Fruit fly (Drosophila melanogaster) whole organism, embryonic: ENCODE measurements around the gene AANATL3.

Source experiments
- Blimp-1 ChIP-seq: fragments of 200-800 bp; sonication (Bioruptor generic); optimal IDR thresholded peaks from 3 replicates; lab custom pipeline; 2018; ENCODE audit warnings: missing biosample characterization, missing genetic modification characterization, mild to moderate bottlenecking, moderate library complexity, missing genetic modification reagents
- CG10321 ChIP-seq: fragments of 200-800 bp; sonication (Bioruptor generic); IDR thresholded peaks from 2 replicates; pipeline ENCODE4 v1.3.6; 2022; ENCODE audit warnings: missing biosample characterization, missing genetic modification characterization
- CG13287 ChIP-seq: fragments of 200-800 bp; sonication (Bioruptor generic); IDR thresholded peaks from 2 replicates; pipeline ENCODE4 v1.3.6; 2022; ENCODE audit warnings: missing biosample characterization, missing genetic modification characterization; ENCODE audit not compliant: partially characterized antibody
- CG15073 ChIP-seq: fragments of 200-800 bp; sonication (Bioruptor generic); optimal IDR thresholded peaks from 2 replicates; lab custom pipeline; 2016; ENCODE audit warnings: missing biosample characterization, missing genetic modification characterization
- CG17385 ChIP-seq: fragments of 200-800 bp; sonication (Bioruptor generic); optimal IDR thresholded peaks from 3 replicates; lab custom pipeline; 2018; ENCODE audit warnings: missing biosample characterization, mild to moderate bottlenecking, missing genetic modification characterization
- CG18599 ChIP-seq: fragments of 200-800 bp; sonication (Bioruptor generic); optimal IDR thresholded peaks from 3 replicates; lab custom pipeline; 2017; ENCODE audit warnings: missing biosample characterization, missing genetic modification characterization, mild to moderate bottlenecking, moderate library complexity, missing genetic modification reagents
- CG3407 ChIP-seq: fragments of 200-800 bp; sonication (Bioruptor generic); optimal IDR thresholded peaks from 2 replicates; lab custom pipeline; 2018; ENCODE audit warnings: missing biosample characterization, mild to moderate bottlenecking, missing genetic modification characterization
- CG34376 ChIP-seq: fragments of 200-800 bp; sonication (Bioruptor generic); optimal IDR thresholded peaks from 2 replicates; lab custom pipeline; 2018; ENCODE audit warnings: missing biosample characterization, mild to moderate bottlenecking, missing genetic modification characterization
- CG3726 ChIP-seq: fragments of 200-800 bp; sonication (Bioruptor generic); IDR thresholded peaks from 3 replicates; pipeline ENCODE4, ENCODE4 v1.3.6; 2022; ENCODE audit warnings: missing biosample characterization, missing genetic modification characterization
- CG42726 ChIP-seq: fragments of 200-800 bp; sonication (Bioruptor generic); IDR thresholded peaks from 2 replicates; pipeline ENCODE4 v1.3.6; 2022; ENCODE audit warnings: missing biosample characterization, missing genetic modification characterization; ENCODE audit not compliant: partially characterized antibody
- CG6791 ChIP-seq: fragments of 200-800 bp; sonication (Bioruptor generic); IDR thresholded peaks from 3 replicates; pipeline ENCODE4 v1.3.6; 2022; ENCODE audit warnings: missing biosample characterization, missing genetic modification characterization; ENCODE audit not compliant: partially characterized antibody
- CG7271 ChIP-seq: fragments of 200-800 bp; sonication (Bioruptor generic); optimal IDR thresholded peaks from 2 replicates; lab custom pipeline; 2018; ENCODE audit warnings: missing biosample characterization, mild to moderate bottlenecking, missing genetic modification characterization, moderate library complexity
- CG9215 ChIP-seq: fragments of 200-800 bp; sonication (Bioruptor generic); IDR thresholded peaks from 2 replicates; pipeline ENCODE4 v1.3.6; 2022; ENCODE audit warnings: missing biosample characterization, missing genetic modification characterization
- CoRest ChIP-seq: fragments of 200-800 bp; sonication (Bioruptor generic); optimal IDR thresholded peaks from 3 replicates; lab custom pipeline; 2018; ENCODE audit warnings: missing biosample characterization, mild to moderate bottlenecking, missing genetic modification characterization, moderate library complexity
- D ChIP-seq, 2 experiments: fragments of 200-800 bp in 1 of 2; fragments of >200 bp in 1 of 2; sonication (Bioruptor generic) in 1 of 2; optimal IDR thresholded peaks; 2 replicates in 1 of 2; 3 replicates in 1 of 2; lab custom pipeline; 2017; ENCODE audit warnings: mild to moderate bottlenecking in 1 of 2, missing biosample characterization in 1 of 2, missing genetic modification characterization in 1 of 2, missing genetic modification reagents in 1 of 2
- D19A ChIP-seq: fragments of 200-800 bp; optimal IDR thresholded peaks from 3 replicates; lab custom pipeline; 2019; ENCODE audit warnings: missing biosample characterization, mild to moderate bottlenecking, missing genetic modification characterization, moderate library complexity
- ERR ChIP-seq: fragments of 200-800 bp; sonication (Bioruptor generic); optimal IDR thresholded peaks from 2 replicates; lab custom pipeline; 2016; ENCODE audit warnings: missing biosample characterization, missing genetic modification characterization
- Hr78 ChIP-seq, 2 experiments: fragments of 200-800 bp in 1 of 2; fragments of >200 bp in 1 of 2; sonication (Bioruptor generic) in 1 of 2; optimal IDR thresholded peaks; 2 replicates each; lab custom pipeline; 2017 to 2019; ENCODE audit warnings: missing biosample characterization in 2 of 2, missing genetic modification characterization in 2 of 2, mild to moderate bottlenecking in 1 of 2, moderate library complexity in 1 of 2
- Pdp1 ChIP-seq, 2 experiments: fragments of 200-800 bp; sonication (Bioruptor generic); optimal IDR thresholded peaks; 3 replicates each; lab custom pipeline; 2016; ENCODE audit warnings: missing biosample characterization in 2 of 2, missing genetic modification characterization in 2 of 2, mild to moderate bottlenecking in 1 of 2, moderate library complexity in 1 of 2
- Sox100B ChIP-seq: fragments of 200-800 bp; sonication (Bioruptor generic); optimal IDR thresholded peaks from 3 replicates; lab custom pipeline; 2018; ENCODE audit warnings: missing biosample characterization, mild to moderate bottlenecking, missing genetic modification characterization
- bcd ChIP-seq: fragments of 200-800 bp; sonication (Bioruptor generic); optimal IDR thresholded peaks from 2 replicates; lab custom pipeline; 2017; ENCODE audit warnings: missing biosample characterization, mild to moderate bottlenecking, missing genetic modification characterization
- chinmo ChIP-seq: fragments of 200-800 bp; sonication (Bioruptor generic); IDR thresholded peaks from 4 replicates; pipeline ENCODE4 v1.3.6; 2022; ENCODE audit warnings: missing biosample characterization, missing genetic modification characterization; ENCODE audit not compliant: partially characterized antibody
- ci ChIP-seq: fragments of 200-800 bp; sonication (Bioruptor generic); IDR thresholded peaks from 3 replicates; pipeline ENCODE4 v1.3.6; 2022; ENCODE audit warnings: missing biosample characterization, missing genetic modification characterization
- en ChIP-seq: fragments of 200-800 bp; sonication (Bioruptor generic); optimal IDR thresholded peaks from 2 replicates; lab custom pipeline; 2016; ENCODE audit warnings: missing biosample characterization, missing genetic modification characterization
- exex ChIP-seq: fragments of 200-800 bp; sonication (Bioruptor generic); optimal IDR thresholded peaks from 4 replicates; lab custom pipeline; 2018; ENCODE audit warnings: missing biosample characterization, mild to moderate bottlenecking, missing genetic modification characterization, moderate library complexity
- fd102C ChIP-seq: fragments of 200-800 bp; sonication (Bioruptor generic); optimal IDR thresholded peaks from 2 replicates; lab custom pipeline; 2018; ENCODE audit warnings: missing biosample characterization, mild to moderate bottlenecking, missing genetic modification characterization, moderate library complexity
- gsb ChIP-seq: fragments of 200-800 bp; sonication (Bioruptor generic); IDR thresholded peaks from 2 replicates; pipeline ENCODE4 v1.3.6; 2022; ENCODE audit warnings: missing biosample characterization, missing genetic modification characterization
- hbn ChIP-seq: fragments of 200-800 bp; sonication (Bioruptor generic); IDR thresholded peaks from 2 replicates; pipeline ENCODE4 v1.3.6; 2022; ENCODE audit warnings: missing biosample characterization, missing genetic modification characterization; ENCODE audit not compliant: partially characterized antibody
- her ChIP-seq: fragments of 200-800 bp; sonication (Bioruptor generic); optimal IDR thresholded peaks from 2 replicates; lab custom pipeline; 2016; ENCODE audit warnings: missing biosample characterization, missing genetic modification characterization
- insv ChIP-seq, 2 experiments: fragments of 200-800 bp; sonication (Bioruptor generic); optimal IDR thresholded peaks; 3 replicates each; lab custom pipeline; 2016 to 2018; ENCODE audit warnings: missing biosample characterization in 2 of 2, missing genetic modification characterization in 2 of 2
- luna ChIP-seq: fragments of 200-800 bp; sonication (Bioruptor generic); optimal IDR thresholded peaks from 2 replicates; lab custom pipeline; 2016; ENCODE audit warnings: missing biosample characterization, missing genetic modification characterization
- mirr ChIP-seq: fragments of 200-800 bp; sonication (Bioruptor generic); optimal IDR thresholded peaks from 3 replicates; lab custom pipeline; 2018; ENCODE audit warnings: missing biosample characterization, mild to moderate bottlenecking, missing genetic modification characterization
- onecut ChIP-seq: fragments of 200-800 bp; sonication (Bioruptor generic); IDR thresholded peaks from 2 replicates; pipeline ENCODE4 v1.3.6; 2022; ENCODE audit warnings: missing biosample characterization, missing genetic modification characterization
- salm ChIP-seq: fragments of 200-800 bp; sonication (Bioruptor generic); optimal IDR thresholded peaks from 2 replicates; lab custom pipeline; 2018; ENCODE audit warnings: missing biosample characterization, mild to moderate bottlenecking, missing genetic modification characterization
- sd ChIP-seq: fragments of 200-800 bp; sonication (Bioruptor generic); optimal IDR thresholded peaks from 3 replicates; lab custom pipeline; 2018; ENCODE audit warnings: missing biosample characterization, mild to moderate bottlenecking, missing genetic modification characterization, moderate library complexity
- sens-2 ChIP-seq: fragments of 200-800 bp; sonication (Bioruptor generic); IDR thresholded peaks from 2 replicates; pipeline ENCODE4 v1.3.6; 2022; ENCODE audit warnings: missing biosample characterization, missing genetic modification characterization

AANATL3 gene

dm6 chr2L:20069158-20070016, 43.8 kb upstream of the AANATL3 start (continued):
- TF ChIP-seq sd: peak; percentile 33
- no peak for TF ChIP-seq fd102C (GFP tag; lab: Kevin White, UChicago)
- TF ChIP-seq CG7271 (tag; lab: Kevin White, UChicago): no peak
- TF ChIP-seq hbn (GFP tag; lab: Robert Waterston, UW): no peak
- no peak for TF ChIP-seq CG6791
- TF ChIP-seq CG10321 (GFP tag; lab: Robert Waterston, UW): no peak
- TF ChIP-seq CG18599 (GFP tag; lab: Kevin White, UChicago): peak; percentile 19
- no peak for TF ChIP-seq en (GFP tag; lab: Kevin White, UChicago)
- TF ChIP-seq luna: no peak
- TF ChIP-seq salm (tag; lab: Kevin White, UChicago): peak; percentile 42
- TF ChIP-seq onecut (GFP tag; lab: Robert Waterston, UW): 0 out of 2 replicates have a peak, but pooled peaks have one; percentile 6
- TF ChIP-seq Sox100B (GFP tag; lab: Kevin White, UChicago): peak; percentile 7
- TF ChIP-seq CG42726 (GFP tag; lab: Robert Waterston, UW): no peak
- TF ChIP-seq Hr78 (GFP tag; optimal IDR thresholded peaks at IDR 0.05; lab: Kevin White, UChicago): peak in 1 of 2 experiments; percentile 93
- TF ChIP-seq CG3726: no peak
- TF ChIP-seq sens-2 (GFP tag; lab: Robert Waterston, UW): no peak
- TF ChIP-seq Blimp-1 (GFP tag; lab: Kevin White, UChicago): peak; percentile 13
- TF ChIP-seq CG15073 (GFP tag; lab: Kevin White, UChicago): no peak
- TF ChIP-seq her (GFP tag; lab: Kevin White, UChicago): no peak
- 0 out of 4 replicates have a peak, but pooled peaks have one; percentile 39 for TF ChIP-seq chinmo (GFP tag; lab: Robert Waterston, UW)
- TF ChIP-seq CG9215 (GFP tag; lab: Robert Waterston, UW): no peak
- peak; percentile 40 for TF ChIP-seq mirr (GFP tag; lab: Kevin White, UChicago)
- TF ChIP-seq CG17385 (GFP tag; lab: Kevin White, UChicago): no peak
- peak; percentile 25 for TF ChIP-seq D (optimal IDR thresholded peaks at IDR 0.05; lab: Kevin White, UChicago)
- no peak for TF ChIP-seq D (GFP tag; optimal IDR thresholded peaks at IDR 0.05; lab: Kevin White, UChicago)
- no peak for TF ChIP-seq insv (GFP tag; optimal IDR thresholded peaks at IDR 0.05; lab: Kevin White, UChicago)
- no peak for TF ChIP-seq CoRest (tag; lab: Kevin White, UChicago)
- TF ChIP-seq ci (GFP tag; lab: Robert Waterston, UW): 0 out of 3 replicates have a peak, but pooled peaks have one; percentile 35
- no peak for TF ChIP-seq ERR
- no peak for TF ChIP-seq gsb
- no peak for TF ChIP-seq bcd (GFP tag; lab: Kevin White, UChicago)
- TF ChIP-seq, all 482 proteins: peak for 38

- TF ChIP-seq exex (tag; lab: Kevin White, UChicago) (peak; percentile 9), Pdp1 (GFP tag; optimal IDR thresholded peaks at IDR 0.05; lab: Kevin White, UChicago) (peak in 1 of 2 experiments; percentile 47), D19A (tag; lab: Kevin White, UChicago) (peak; percentile 39), CG3407 (no peak), CG34376 (GFP tag; lab: Kevin White, UChicago) (peak; percentile 19), CG13287 (no peak), Hr78 (GFP tag; optimal IDR thresholded peaks at IDR 0.05; lab: Kevin White, UChicago) (peak in 1 of 2 experiments; percentile 64)
- TF ChIP-seq, all 482 proteins: peak for 5
Observed at dm6 chr2L:20067928-20068327, 42.3 kb upstream of the AANATL3 start.
